Fruit fly (Drosophila melanogaster) S2 (cell line): ENCODE data around the gene wntD.

Source experiments
- CG8478 ChIP-seq: fragments of >200 bp; optimal IDR thresholded peaks from 2 replicates; lab custom pipeline; 2018
- CTCF ChIP-seq, 2 experiments: fragments of >200 bp; optimal IDR thresholded peaks; 2 replicates each; lab custom pipeline; 2018

The wntD gene

DNA sequence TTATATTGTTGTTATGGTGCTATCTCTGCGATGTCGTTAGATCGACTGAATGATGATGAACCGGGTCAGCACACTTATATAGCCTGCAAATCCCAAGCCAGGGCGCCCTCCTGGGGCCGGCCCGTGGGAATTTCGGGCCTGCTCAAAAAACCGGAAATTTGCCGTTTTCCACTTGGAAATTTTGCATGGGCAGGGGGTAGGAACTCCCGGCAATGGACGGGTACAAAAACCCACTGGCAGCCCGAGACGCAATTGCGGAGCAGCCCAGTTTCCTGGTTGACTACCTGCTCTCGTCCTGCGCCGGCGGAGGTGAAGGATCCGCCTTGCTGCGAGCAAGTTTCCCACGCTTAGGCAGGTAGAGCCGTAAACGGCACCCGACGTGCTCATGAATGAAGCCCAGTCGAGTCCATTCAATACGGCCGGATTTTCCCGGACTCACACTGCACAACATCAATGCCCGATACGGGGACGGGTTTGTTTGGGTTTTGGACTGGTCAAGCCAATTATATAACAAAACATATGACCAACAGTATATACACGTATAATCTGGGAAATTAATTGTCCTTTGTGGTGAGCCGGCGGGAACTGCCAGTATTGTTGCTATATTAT is at the start of gene wntD:
Gene wntD, minus strand, starts transcription at position 51 of the 609 bp plus-strand sequence.
- TF ChIP-seq CTCF (optimal IDR thresholded peaks at IDR 0.05; lab: Kevin White, UChicago) (no peak), CG8478 (lab: Kevin White, UChicago) (no peak)

DNA sequence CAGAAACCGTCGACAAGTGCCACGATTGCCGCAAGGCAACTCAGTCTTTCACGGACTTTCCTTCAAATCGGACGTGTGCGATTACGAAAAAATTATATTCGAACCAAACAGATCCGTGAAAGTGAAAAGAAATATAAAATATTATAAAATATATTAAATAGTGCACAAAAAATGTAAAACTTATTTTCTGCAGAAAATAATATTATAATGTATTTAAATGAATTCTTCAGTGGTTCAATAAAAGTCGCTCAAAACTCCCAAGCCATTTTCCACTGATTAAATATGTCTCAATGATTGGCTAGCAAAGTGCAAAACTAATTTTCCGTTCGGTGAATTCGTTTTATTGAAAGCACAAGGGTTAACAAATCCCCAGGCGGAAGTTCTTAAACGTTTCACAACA is 45.0 kb upstream of the wntD start, which contains the start of gene PK2-R1:
Gene PK2-R1, plus strand, starts transcription at position 301 of the 400 bp plus-strand sequence.
- TF ChIP-seq CTCF (optimal IDR thresholded peaks at IDR 0.05; lab: Kevin White, UChicago): no peak
- TF ChIP-seq CG8478 (lab: Kevin White, UChicago): no peak

DNA sequence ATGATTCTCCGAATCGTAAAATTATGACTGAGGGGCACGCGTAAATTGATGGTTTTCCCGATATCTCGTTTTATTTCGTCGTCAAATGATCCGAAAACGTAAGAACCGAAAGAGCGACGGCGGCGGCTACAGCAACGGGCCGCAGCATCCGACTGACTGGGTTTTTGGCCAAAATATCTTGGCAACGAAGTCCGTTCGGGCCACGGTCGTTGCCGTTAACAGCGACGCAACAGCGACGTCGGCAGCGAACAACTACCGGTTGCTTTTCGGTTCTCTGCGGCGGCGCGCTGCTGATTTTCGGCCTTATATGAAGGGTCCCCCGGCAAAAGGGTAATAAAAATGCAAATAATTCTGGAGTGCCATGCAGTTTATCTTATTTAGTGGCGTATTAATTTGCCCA is 41.0 kb upstream of the wntD start, which contains the start of gene PK2-R2:
Gene PK2-R2, minus strand, starts transcription at position 160 of the 400 bp plus-strand sequence.
- TF ChIP-seq CTCF (optimal IDR thresholded peaks at IDR 0.05; lab: Kevin White, UChicago) (no peak), CG8478 (lab: Kevin White, UChicago) (no peak)

DNA sequence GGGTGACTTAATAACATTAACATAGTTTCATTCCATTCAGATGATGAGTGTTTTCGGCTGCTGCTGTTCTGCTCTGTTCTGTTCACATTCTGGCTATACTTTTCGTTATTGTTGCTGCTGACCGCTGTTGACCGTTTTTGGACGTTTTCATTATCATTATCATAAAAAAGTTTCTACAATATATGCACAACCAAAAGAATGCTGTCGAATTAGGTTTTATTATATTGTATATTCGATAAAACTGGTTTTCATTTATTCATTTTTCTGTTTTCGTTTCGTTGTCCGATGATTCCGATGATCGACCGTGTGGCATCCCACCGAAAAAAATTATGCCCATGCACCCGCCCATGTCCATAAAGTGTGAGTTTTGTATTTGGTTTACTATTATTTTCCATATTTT is 40.0 kb upstream of the wntD start:
- TF ChIP-seq CTCF (optimal IDR thresholded peaks at IDR 0.05; lab: Kevin White, UChicago): no peak
- TF ChIP-seq CG8478 (lab: Kevin White, UChicago): no peak

DNA sequence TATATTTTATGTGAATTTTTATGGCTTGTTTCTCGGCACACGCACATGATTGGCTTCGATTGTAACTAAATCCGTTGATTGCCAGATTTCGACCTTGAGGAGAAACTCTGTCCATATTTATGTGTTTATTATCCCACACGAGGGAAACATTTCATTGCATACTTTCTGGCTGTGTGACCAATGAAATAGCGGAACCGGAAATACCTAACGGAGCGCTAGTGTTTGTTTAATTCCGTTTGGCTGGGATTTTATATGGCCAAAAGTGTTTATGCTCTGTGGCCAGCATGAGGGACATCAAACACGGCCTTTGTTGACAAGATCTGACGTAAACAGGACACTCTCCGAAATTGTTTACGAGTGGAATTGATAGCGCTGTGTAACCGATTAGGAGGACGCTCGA is 26.9 kb upstream of the wntD start:
- TF ChIP-seq CG8478 (lab: Kevin White, UChicago): no peak
- no peak for TF ChIP-seq CTCF (optimal IDR thresholded peaks at IDR 0.05; lab: Kevin White, UChicago)

DNA sequence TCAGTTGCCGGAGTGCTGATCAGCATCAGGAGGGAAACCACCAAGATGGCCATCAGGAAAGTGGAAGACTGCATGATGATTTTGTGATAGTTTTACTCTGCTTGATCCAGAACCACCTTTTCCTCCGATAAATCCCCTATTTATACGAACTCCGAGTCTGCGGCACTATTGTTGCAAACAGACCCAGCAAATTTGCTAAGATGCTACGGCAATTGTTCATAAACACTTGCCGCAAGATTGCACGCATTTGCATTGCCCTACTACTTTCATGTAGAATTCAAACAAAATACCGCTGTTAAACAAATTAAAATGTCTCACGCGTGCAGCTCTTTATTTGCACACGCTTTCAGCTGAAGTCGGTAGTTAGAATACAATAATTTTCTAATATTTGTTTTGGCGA is 26.2 kb upstream of the wntD start, which contains the start of gene CG45080:
Gene CG45080, minus strand, starts transcription at position 101 of the 400 bp plus-strand sequence.
- no peak for TF ChIP-seq CTCF (optimal IDR thresholded peaks at IDR 0.05; lab: Kevin White, UChicago)
- no peak for TF ChIP-seq CG8478 (lab: Kevin White, UChicago)

DNA sequence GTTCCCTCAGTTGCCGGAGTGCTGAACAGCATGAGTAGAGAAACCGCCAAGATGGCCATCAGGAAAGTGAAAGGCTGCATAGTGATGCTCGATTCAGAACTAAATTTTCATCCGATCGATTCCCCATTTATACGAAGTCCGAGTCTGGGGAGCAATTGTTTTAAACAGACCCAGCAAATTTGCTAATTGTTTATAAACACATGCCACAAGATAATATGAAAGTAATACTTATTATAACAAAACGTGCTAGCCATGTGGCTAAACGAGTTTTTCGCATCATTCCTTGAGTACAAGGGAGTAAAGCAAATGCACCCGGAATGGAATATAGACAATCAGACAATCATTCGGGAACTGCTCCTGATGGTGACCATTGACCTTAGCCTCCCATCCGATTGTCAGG is 20.1 kb upstream of the wntD start, which contains the start of gene CG44142:
Gene CG44142, minus strand, starts transcription at position 101 of the 400 bp plus-strand sequence.
- TF ChIP-seq CTCF (optimal IDR thresholded peaks at IDR 0.05; lab: Kevin White, UChicago) (no peak), CG8478 (lab: Kevin White, UChicago) (no peak)

DNA sequence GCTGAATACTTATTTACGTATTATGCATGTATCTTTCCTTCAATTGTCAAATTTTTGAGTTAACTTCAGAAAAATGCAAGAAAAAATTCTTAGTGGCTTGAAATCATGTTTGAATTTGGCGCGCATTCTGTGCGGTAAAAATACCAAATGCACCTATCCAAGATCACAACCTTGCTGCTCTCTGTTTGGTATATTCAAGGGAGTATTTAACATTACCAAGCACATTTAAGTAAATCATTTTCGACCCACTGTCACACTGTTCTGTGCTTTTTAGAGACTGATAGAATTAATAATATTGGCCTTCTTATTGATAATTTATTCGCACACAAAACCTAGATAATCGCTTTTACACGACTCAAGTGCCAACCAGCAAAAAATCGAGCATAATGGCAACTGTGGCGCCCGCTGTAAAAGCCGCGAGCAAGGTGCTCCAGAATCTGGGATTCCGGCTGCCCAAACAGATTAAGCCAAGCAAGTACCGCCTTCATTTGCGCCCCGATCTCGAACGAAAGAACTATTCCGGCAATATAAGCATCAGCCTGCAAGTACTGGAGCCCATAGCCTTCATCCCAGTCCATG is 16.2 kb upstream of the wntD start:
- TF ChIP-seq CG8478 (lab: Kevin White, UChicago) (no peak), CTCF (optimal IDR thresholded peaks at IDR 0.05; lab: Kevin White, UChicago) (no peak)

DNA sequence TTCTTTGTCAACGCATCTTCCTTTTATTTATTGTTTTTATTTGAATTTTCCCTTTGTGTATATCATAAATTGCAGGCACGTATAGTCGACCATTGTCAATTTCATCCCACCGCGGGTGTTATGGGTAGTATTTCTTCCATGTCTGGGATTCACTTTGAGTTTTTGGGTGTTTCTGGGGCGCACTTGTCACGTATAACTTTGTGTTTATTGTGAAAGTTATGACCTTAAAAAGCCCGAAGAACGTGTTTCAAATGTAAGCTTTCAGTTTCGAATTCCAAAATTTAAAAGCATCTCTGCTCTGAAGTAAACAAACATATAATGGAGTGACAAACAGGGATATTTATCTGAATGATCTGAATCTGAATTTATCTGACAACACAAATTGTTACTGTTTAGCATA is 13.6 kb upstream of the wntD start:
- TF ChIP-seq CTCF (optimal IDR thresholded peaks at IDR 0.05; lab: Kevin White, UChicago) (no peak), CG8478 (lab: Kevin White, UChicago) (no peak)

DNA sequence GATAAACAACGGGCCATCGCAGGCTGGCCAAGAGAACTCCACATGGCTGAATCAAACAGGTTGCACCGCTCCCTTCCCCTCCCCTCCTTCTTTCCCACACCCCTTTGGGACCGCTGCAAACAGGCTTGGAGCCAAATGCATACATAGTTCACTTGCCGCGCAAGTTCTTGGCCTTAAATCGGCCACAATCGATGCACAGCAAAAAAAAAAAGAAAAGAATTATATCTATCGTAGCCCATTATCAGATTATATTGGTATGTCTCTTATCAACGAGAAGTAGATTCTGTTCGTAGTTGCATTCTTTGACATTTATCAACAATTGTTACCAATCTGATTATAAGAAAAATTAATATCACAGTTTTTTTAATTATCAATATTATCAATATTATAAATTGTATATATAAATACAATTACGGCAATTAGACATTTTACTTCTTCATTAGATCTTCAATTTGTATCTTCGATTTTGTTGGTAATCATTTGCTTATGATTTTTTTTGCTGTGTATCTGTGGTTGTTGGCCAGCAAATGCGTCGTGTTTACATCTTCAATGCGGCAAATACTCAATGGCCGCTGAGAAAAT is 12.4 kb upstream of the wntD start:
- no peak for TF ChIP-seq CTCF (optimal IDR thresholded peaks at IDR 0.05; lab: Kevin White, UChicago)

DNA sequence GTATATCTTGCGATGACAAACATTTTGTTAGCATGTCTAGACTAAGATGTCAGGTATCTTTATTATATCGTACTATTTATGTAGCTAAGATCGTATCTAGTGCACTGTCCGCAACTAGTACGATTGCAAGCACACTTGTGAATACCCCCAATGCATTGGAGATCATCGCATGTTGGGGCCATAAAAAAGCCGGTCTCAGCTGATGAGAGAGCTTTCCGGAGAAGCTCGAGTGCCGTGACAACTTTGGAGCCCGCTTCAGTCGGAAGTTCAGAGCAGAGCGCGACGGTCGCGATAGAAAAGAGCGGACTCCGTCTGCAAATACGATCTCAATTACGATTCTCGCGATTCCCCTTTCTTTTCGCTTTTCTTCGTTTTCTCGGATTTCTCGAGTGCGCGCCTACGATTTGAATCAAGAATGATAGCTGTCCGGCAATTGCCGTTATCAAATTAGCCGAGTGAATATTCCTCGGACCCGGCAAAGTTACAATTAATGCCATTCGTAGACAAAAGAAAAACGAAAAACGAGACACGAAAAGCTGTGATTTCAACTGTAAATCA is 11.6 kb upstream of the wntD start:
- TF ChIP-seq CTCF (optimal IDR thresholded peaks at IDR 0.05; lab: Kevin White, UChicago): no peak
- no peak for TF ChIP-seq CG8478 (lab: Kevin White, UChicago)

DNA sequence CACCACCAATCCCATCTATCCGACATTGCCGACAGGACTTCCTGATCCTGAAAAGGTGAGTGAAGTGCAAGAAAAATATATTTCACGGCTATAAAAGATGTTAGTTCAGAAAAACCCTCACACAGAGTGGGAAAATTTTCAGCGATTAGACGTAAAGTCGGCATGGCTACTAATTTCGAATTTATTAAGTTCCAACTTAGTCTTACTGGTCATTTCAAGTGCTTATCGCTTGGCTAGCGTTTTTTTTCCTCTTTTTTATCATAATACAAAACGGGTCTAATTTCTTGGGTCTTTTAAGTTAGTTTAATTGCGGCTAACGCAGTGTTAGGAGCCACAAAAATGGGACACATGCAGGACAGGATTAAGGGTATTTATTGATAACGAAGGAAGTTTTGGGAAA is 10.1 kb upstream of the wntD start, which contains the start of gene CG43208:
Gene CG43208, plus strand, starts transcription at position 301 of the 400 bp plus-strand sequence.
- no peak for TF ChIP-seq CG8478 (lab: Kevin White, UChicago)
- TF ChIP-seq CTCF (optimal IDR thresholded peaks at IDR 0.05; lab: Kevin White, UChicago): no peak

DNA sequence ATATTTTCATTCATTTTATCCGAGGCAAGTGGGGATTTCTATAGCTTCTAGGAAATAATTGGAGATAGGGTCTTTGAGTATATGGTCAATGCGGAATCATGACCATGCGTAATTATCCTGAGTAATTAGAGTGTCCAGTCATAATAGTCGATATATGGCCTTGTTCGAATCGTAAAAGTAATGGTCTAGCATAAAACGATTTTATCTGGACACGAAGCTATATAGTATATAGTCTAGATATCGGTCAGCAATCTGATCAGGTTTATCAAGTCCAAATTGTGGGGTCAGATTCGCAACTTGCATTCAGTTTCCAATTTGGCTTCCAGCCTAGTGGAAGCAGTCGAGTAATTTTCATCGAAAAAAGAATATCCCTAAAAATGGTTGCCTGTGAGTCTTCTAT is 9.3 kb upstream of the wntD start, which contains the start of gene CG32473:
Gene CG32473, plus strand, starts transcription at position 301 of the 400 bp plus-strand sequence.
- TF ChIP-seq CTCF (optimal IDR thresholded peaks at IDR 0.05; lab: Kevin White, UChicago) (no peak), CG8478 (lab: Kevin White, UChicago) (no peak)

DNA sequence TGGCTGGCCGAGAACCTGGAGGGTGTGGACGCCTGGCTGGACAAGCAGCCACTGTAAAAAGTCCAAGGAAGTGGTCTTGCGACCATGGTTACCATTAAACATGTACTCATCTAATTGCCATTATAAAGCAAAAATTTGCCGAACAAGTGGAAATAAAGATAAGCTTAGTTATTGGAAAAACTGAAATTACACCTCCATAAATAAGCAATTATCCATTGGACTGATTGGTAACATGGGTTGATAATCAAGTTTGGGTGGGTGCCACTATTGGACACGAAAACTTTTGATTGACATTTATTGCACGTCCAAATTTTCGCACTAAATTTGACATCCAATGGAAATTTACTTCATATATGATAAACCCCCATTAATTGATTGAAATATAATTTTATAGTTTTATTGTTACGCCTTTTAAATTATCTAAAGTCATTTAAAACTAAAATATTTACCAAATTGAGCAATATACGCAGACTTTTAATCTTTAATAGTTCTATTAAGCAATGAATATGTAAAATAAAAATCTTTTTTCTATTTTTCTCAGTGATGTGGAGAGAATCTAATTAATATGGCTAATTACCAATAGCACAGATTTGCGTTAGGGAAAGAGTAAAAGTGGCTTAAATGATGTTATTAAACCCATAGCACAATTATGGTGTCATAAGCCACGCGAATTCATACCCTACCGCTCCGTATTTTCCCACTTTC is 5.3 kb upstream of the wntD start, which contains the start of gene CG8774:
Gene CG8774, plus strand, starts transcription at position 655 of the 705 bp plus-strand sequence.
- TF ChIP-seq CTCF (optimal IDR thresholded peaks at IDR 0.05; lab: Kevin White, UChicago): no peak
- no peak for TF ChIP-seq CG8478 (lab: Kevin White, UChicago)
